Fruit fly (Drosophila melanogaster) whole organism, embryonic: ENCODE data around the gene SrpRbeta.

Source experiments
- Bteb2 ChIP-seq: fragments of 200-800 bp; sonication (Bioruptor generic); optimal IDR thresholded peaks from 2 replicates; lab custom pipeline; 2016; ENCODE audit warnings: missing biosample characterization, missing genetic modification characterization
- CG10321 ChIP-seq: fragments of 200-800 bp; sonication (Bioruptor generic); IDR thresholded peaks from 2 replicates; pipeline ENCODE4 v1.3.6; 2022; ENCODE audit warnings: missing biosample characterization, missing genetic modification characterization
- CG10431 ChIP-seq: fragments of 200-800 bp; sonication (Bioruptor generic); optimal IDR thresholded peaks from 3 replicates; lab custom pipeline; 2018; ENCODE audit warnings: missing biosample characterization, mild to moderate bottlenecking, missing genetic modification characterization
- CG10543 ChIP-seq: fragments of 200-800 bp; sonication (Bioruptor generic); optimal IDR thresholded peaks from 3 replicates; lab custom pipeline; 2017; ENCODE audit warnings: missing biosample characterization, mild to moderate bottlenecking, missing genetic modification characterization, moderate library complexity
- CG11247 ChIP-seq: fragments of 200-800 bp; sonication (Bioruptor generic); IDR thresholded peaks from 2 replicates; pipeline ENCODE4 v1.3.6; 2022; ENCODE audit warnings: missing biosample characterization, missing genetic modification characterization
- CG12219 ChIP-seq: fragments of 200-800 bp; sonication (Bioruptor generic); optimal IDR thresholded peaks from 3 replicates; lab custom pipeline; 2018; ENCODE audit warnings: missing biosample characterization, mild to moderate bottlenecking, missing genetic modification characterization
- CG12236 ChIP-seq: fragments of 200-800 bp; sonication (Bioruptor generic); optimal IDR thresholded peaks from 2 replicates; lab custom pipeline; 2016; ENCODE audit warnings: missing biosample characterization, missing genetic modification characterization
- CG12659 ChIP-seq: fragments of 200-800 bp; sonication (Bioruptor generic); optimal IDR thresholded peaks from 3 replicates; lab custom pipeline; 2017; ENCODE audit warnings: mild to moderate bottlenecking, missing biosample characterization, missing genetic modification reagents, missing genetic modification characterization
- CG13123 ChIP-seq: fragments of 200-800 bp; sonication (Bioruptor generic); optimal IDR thresholded peaks from 2 replicates; lab custom pipeline; 2016; ENCODE audit warnings: missing biosample characterization, missing genetic modification characterization
- CG14050 ChIP-seq: fragments of 200-800 bp; sonication (Bioruptor generic); IDR thresholded peaks from 3 replicates; pipeline ENCODE4 v1.3.6; 2022; ENCODE audit warnings: missing biosample characterization, missing genetic modification characterization
- CG17385 ChIP-seq: fragments of 200-800 bp; sonication (Bioruptor generic); optimal IDR thresholded peaks from 3 replicates; lab custom pipeline; 2018; ENCODE audit warnings: missing biosample characterization, mild to moderate bottlenecking, missing genetic modification characterization
- CG18599 ChIP-seq: fragments of 200-800 bp; sonication (Bioruptor generic); optimal IDR thresholded peaks from 3 replicates; lab custom pipeline; 2017; ENCODE audit warnings: missing biosample characterization, missing genetic modification characterization, mild to moderate bottlenecking, moderate library complexity, missing genetic modification reagents
- CG2120 ChIP-seq: fragments of 200-800 bp; sonication (Bioruptor generic); optimal IDR thresholded peaks from 3 replicates; lab custom pipeline; 2016; ENCODE audit warnings: missing biosample characterization, missing genetic modification characterization
- CG30403 ChIP-seq: fragments of 200-800 bp; sonication (Bioruptor generic); optimal IDR thresholded peaks from 3 replicates; lab custom pipeline; 2016; ENCODE audit warnings: missing biosample characterization, missing genetic modification characterization
- CG32532 ChIP-seq: fragments of 200-800 bp; sonication (Bioruptor generic); IDR thresholded peaks from 2 replicates; pipeline ENCODE4 v1.3.6; 2022; ENCODE audit warnings: missing biosample characterization, missing genetic modification characterization
- CG3281 ChIP-seq: fragments of 200-800 bp; sonication (Bioruptor generic); optimal IDR thresholded peaks from 3 replicates; lab custom pipeline; 2017; ENCODE audit warnings: missing biosample characterization, mild to moderate bottlenecking, missing genetic modification characterization
- CG3407 ChIP-seq: fragments of 200-800 bp; sonication (Bioruptor generic); optimal IDR thresholded peaks from 2 replicates; lab custom pipeline; 2018; ENCODE audit warnings: missing biosample characterization, mild to moderate bottlenecking, missing genetic modification characterization
- CG34376 ChIP-seq: fragments of 200-800 bp; sonication (Bioruptor generic); optimal IDR thresholded peaks from 2 replicates; lab custom pipeline; 2018; ENCODE audit warnings: missing biosample characterization, mild to moderate bottlenecking, missing genetic modification characterization
- CG4328 ChIP-seq: fragments of 200-800 bp; sonication (Bioruptor generic); optimal IDR thresholded peaks from 3 replicates; lab custom pipeline; 2017; ENCODE audit warnings: missing biosample characterization, missing genetic modification reagents, missing genetic modification characterization
- CG4707 ChIP-seq: fragments of 200-800 bp; sonication (Bioruptor generic); optimal IDR thresholded peaks from 2 replicates; lab custom pipeline; 2018; ENCODE audit warnings: missing biosample characterization, mild to moderate bottlenecking, missing genetic modification characterization, moderate library complexity
- CG6765 ChIP-seq: fragments of 200-800 bp; sonication (Bioruptor generic); optimal IDR thresholded peaks from 3 replicates; lab custom pipeline; 2017; ENCODE audit warnings: missing biosample characterization, mild to moderate bottlenecking, missing genetic modification characterization
- CG8089 ChIP-seq: fragments of 200-800 bp; sonication (Bioruptor generic); optimal IDR thresholded peaks from 3 replicates; lab custom pipeline; 2016; ENCODE audit warnings: missing biosample characterization, missing genetic modification characterization
- CG8290 ChIP-seq, 3 experiments: fragments of 200-800 bp; sonication (Bioruptor generic); optimal IDR thresholded peaks; 2 replicates each; lab custom pipeline; 2016 to 2019; ENCODE audit warnings: missing biosample characterization in 3 of 3, missing genetic modification characterization in 3 of 3, mild to moderate bottlenecking in 2 of 3, moderate library complexity in 1 of 3
- CG9437 ChIP-seq: fragments of 200-800 bp; sonication (Bioruptor generic); optimal IDR thresholded peaks from 2 replicates; lab custom pipeline; 2018; ENCODE audit warnings: missing biosample characterization, mild to moderate bottlenecking, missing genetic modification characterization
- Deaf1 ChIP-seq: fragments of 200-800 bp; optimal IDR thresholded peaks from 3 replicates; lab custom pipeline; 2019; ENCODE audit warnings: missing biosample characterization, mild to moderate bottlenecking, missing genetic modification characterization, moderate library complexity
- Hr78 ChIP-seq, 2 experiments: fragments of 200-800 bp in 1 of 2; fragments of >200 bp in 1 of 2; sonication (Bioruptor generic) in 1 of 2; optimal IDR thresholded peaks; 2 replicates each; lab custom pipeline; 2017 to 2019; ENCODE audit warnings: missing biosample characterization in 2 of 2, missing genetic modification characterization in 2 of 2, mild to moderate bottlenecking in 1 of 2, moderate library complexity in 1 of 2
- MBD-R2 ChIP-seq: fragments of 200-800 bp; sonication (Bioruptor generic); IDR thresholded peaks from 2 replicates; pipeline ENCODE4 v1.3.6; 2022; ENCODE audit warnings: missing biosample characterization, missing genetic modification characterization
- Meics ChIP-seq: fragments of 200-800 bp; sonication (Bioruptor generic); optimal IDR thresholded peaks from 2 replicates; lab custom pipeline; 2017; ENCODE audit warnings: missing biosample characterization, mild to moderate bottlenecking, missing genetic modification characterization
- NfI ChIP-seq: fragments of 200-800 bp; sonication (Bioruptor generic); optimal IDR thresholded peaks from 3 replicates; lab custom pipeline; 2018; ENCODE audit warnings: missing biosample characterization, mild to moderate bottlenecking, missing genetic modification characterization, moderate library complexity
- PHDP ChIP-seq: fragments of 200-800 bp; sonication (Bioruptor generic); optimal IDR thresholded peaks from 3 replicates; lab custom pipeline; 2018; ENCODE audit warnings: missing biosample characterization, mild to moderate bottlenecking, missing genetic modification characterization, moderate library complexity
- Taf1 ChIP-seq: fragments of 200-800 bp; sonication (Bioruptor generic); IDR thresholded peaks from 2 replicates; pipeline ENCODE4 v1.3.6; 2022; ENCODE audit warnings: missing biosample characterization, missing genetic modification characterization
- YL-1 ChIP-seq: fragments of 200-800 bp; sonication (Bioruptor generic); optimal IDR thresholded peaks from 3 replicates; lab custom pipeline; 2017; ENCODE audit warnings: missing biosample characterization, mild to moderate bottlenecking, missing genetic modification characterization
- bigmax ChIP-seq: fragments of 200-800 bp; sonication (Bioruptor generic); optimal IDR thresholded peaks from 2 replicates; lab custom pipeline; 2018; ENCODE audit warnings: missing biosample characterization, mild to moderate bottlenecking, missing genetic modification characterization
- bowl ChIP-seq: fragments of 200-800 bp; sonication (Bioruptor generic); IDR thresholded peaks from 2 replicates; pipeline ENCODE4 v1.3.6; 2022; ENCODE audit warnings: missing biosample characterization, missing genetic modification characterization
- cato ChIP-seq: fragments of 200-800 bp; sonication (Bioruptor generic); optimal IDR thresholded peaks from 2 replicates; lab custom pipeline; 2016; ENCODE audit warnings: missing biosample characterization, missing genetic modification characterization, borderline replicate concordance
- chif ChIP-seq, 2 experiments: fragments of 200-800 bp; sonication (Bioruptor generic); optimal IDR thresholded peaks; 3 replicates each; lab custom pipeline; 2016; ENCODE audit warnings: missing biosample characterization in 2 of 2, missing genetic modification characterization in 2 of 2
- chinmo ChIP-seq: fragments of 200-800 bp; sonication (Bioruptor generic); IDR thresholded peaks from 4 replicates; pipeline ENCODE4 v1.3.6; 2022; ENCODE audit warnings: missing biosample characterization, missing genetic modification characterization; ENCODE audit not compliant: partially characterized antibody
- crp ChIP-seq, 2 experiments: fragments of 200-800 bp; sonication (Bioruptor generic); optimal IDR thresholded peaks; 2 replicates in 1 of 2; 3 replicates in 1 of 2; lab custom pipeline; 2017; ENCODE audit warnings: missing biosample characterization in 2 of 2, missing genetic modification characterization in 2 of 2, mild to moderate bottlenecking in 1 of 2, moderate library complexity in 1 of 2
- dysf ChIP-seq: fragments of 200-800 bp; sonication (Bioruptor generic); IDR thresholded peaks from 3 replicates; pipeline ENCODE4 v1.3.6; 2022; ENCODE audit warnings: missing biosample characterization, missing genetic modification characterization
- gem ChIP-seq: fragments of 200-800 bp; sonication (Bioruptor generic); optimal IDR thresholded peaks from 2 replicates; lab custom pipeline; 2019; ENCODE audit warnings: missing biosample characterization, mild to moderate bottlenecking, missing genetic modification characterization, moderate library complexity
- gt ChIP-seq: fragments of 200-800 bp; sonication (Bioruptor generic); IDR thresholded peaks from 2 replicates; pipeline ENCODE4 v1.3.6; 2022; ENCODE audit warnings: missing biosample characterization, missing genetic modification characterization
- knrl ChIP-seq: fragments of 200-800 bp; sonication (Bioruptor generic); IDR thresholded peaks from 3 replicates; pipeline ENCODE4 v1.3.6; 2022; ENCODE audit warnings: missing biosample characterization, missing genetic modification characterization; ENCODE audit not compliant: partially characterized antibody
- pho ChIP-seq: fragments of 200-800 bp; sonication (Bioruptor generic); optimal IDR thresholded peaks from 2 replicates; lab custom pipeline; 2016; ENCODE audit warnings: missing biosample characterization, missing genetic modification characterization
- pum ChIP-seq: fragments of 200-800 bp; sonication (Bioruptor generic); optimal IDR thresholded peaks from 2 replicates; lab custom pipeline; 2016; ENCODE audit warnings: missing biosample characterization, missing genetic modification characterization
- sd ChIP-seq: fragments of 200-800 bp; sonication (Bioruptor generic); optimal IDR thresholded peaks from 3 replicates; lab custom pipeline; 2018; ENCODE audit warnings: missing biosample characterization, mild to moderate bottlenecking, missing genetic modification characterization, moderate library complexity
- wek ChIP-seq: fragments of 200-800 bp; sonication (Bioruptor generic); optimal IDR thresholded peaks from 3 replicates; lab custom pipeline; 2018; ENCODE audit warnings: missing biosample characterization, mild to moderate bottlenecking, missing genetic modification characterization, moderate library complexity
- z ChIP-seq: fragments of 200-800 bp; sonication (Bioruptor generic); IDR thresholded peaks from 3 replicates; pipeline ENCODE4 v1.3.6; 2022; ENCODE audit warnings: missing biosample characterization, missing genetic modification characterization

SrpRbeta gene

dm6 chr3L:8745210-8745609 lies 25.2 kb upstream of the SrpRbeta start, which contains the start of gene Prm:
TSS of gene Prm (minus strand) at chr3L:8745310.
- no peak for TF ChIP-seq CG10431 (GFP tag; lab: Kevin White, UChicago)
- no peak for TF ChIP-seq gt
- TF ChIP-seq CG10543 (GFP tag; lab: Kevin White, UChicago), result peak; percentile 58
- TF ChIP-seq CG12236 (GFP tag; lab: Kevin White, UChicago), result no peak
- TF ChIP-seq CG32532 (GFP tag; lab: Robert Waterston, UW), result no peak
- peak; percentile 97 for TF ChIP-seq Deaf1 (tag; lab: Kevin White, UChicago)
- peak; percentile 95 for TF ChIP-seq z (GFP tag; lab: Robert Waterston, UW)
- TF ChIP-seq chinmo (GFP tag; lab: Robert Waterston, UW), result 0 out of 4 replicates have a peak, but pooled peaks have one; percentile 40

- TF ChIP-seq z (GFP tag; lab: Robert Waterston, UW) (peak; percentile 77), pum (GFP tag; lab: Kevin White, UChicago) (no peak), Deaf1 (tag; lab: Kevin White, UChicago) (peak; percentile 30), CG8290 (GFP tag; optimal IDR thresholded peaks at IDR 0.05; lab: Kevin White, UChicago) (no peak), CG8290 (tag; optimal IDR thresholded peaks at IDR 0.05; lab: Kevin White, UChicago) (peak in 1 of 2 experiments; percentile 41), CG3281 (GFP tag; lab: Kevin White, UChicago) (peak; percentile 70), Taf1 (GFP tag; lab: Robert Waterston, UW) (no peak), pho (GFP tag; lab: Kevin White, UChicago) (no peak), CG9437 (peak; percentile 39), knrl (GFP tag; lab: Robert Waterston, UW) (no peak), CG10321 (GFP tag; lab: Robert Waterston, UW) (peak; percentile 92), CG12659 (GFP tag; lab: Kevin White, UChicago) (peak; percentile 21), CG11247 (peak; percentile 27; the same call in 1 of the 2 replicates), CG8089 (no peak), CG30403 (GFP tag; lab: Kevin White, UChicago) (no peak), CG4707 (peak; percentile 31), crp (GFP tag; optimal IDR thresholded peaks at IDR 0.05; lab: Kevin White, UChicago) (peak in 1 of 2 experiments; percentile 31), CG2120 (GFP tag; lab: Kevin White, UChicago) (no peak), NfI (GFP tag; lab: Kevin White, UChicago) (peak; percentile 65), CG14050 (peak; percentile 39; the same call in 2 of the 3 replicates), CG13123 (GFP tag; lab: Kevin White, UChicago) (no peak), CG12219 (GFP tag; lab: Kevin White, UChicago) (peak; percentile 10), CG4328 (peak; percentile 43), CG6765 (GFP tag; lab: Kevin White, UChicago) (peak; percentile 58), chif (GFP tag; optimal IDR thresholded peaks at IDR 0.05; lab: Kevin White, UChicago) (peak in 1 of 2 experiments; percentile 27), bowl (GFP tag; lab: Robert Waterston, UW) (no peak), Meics (GFP tag; lab: Kevin White, UChicago) (peak; percentile 65), CG17385 (GFP tag; lab: Kevin White, UChicago) (peak; percentile 53), cato (GFP tag; lab: Kevin White, UChicago) (no peak), Bteb2 (no peak), sd (tag; lab: Kevin White, UChicago) (peak; percentile 98), bigmax (GFP tag; lab: Kevin White, UChicago) (no peak), MBD-R2 (GFP tag; lab: Robert Waterston, UW) (peak; percentile 22; the same call in 1 of the 2 replicates), YL-1 (GFP tag; lab: Kevin White, UChicago) (peak; percentile 5), CG3407 (GFP tag; lab: Kevin White, UChicago) (peak; percentile 39), gem (no peak), dysf (GFP tag; lab: Robert Waterston, UW) (0 out of 3 replicates have a peak, but pooled peaks have one; percentile 7), CG34376 (GFP tag; lab: Kevin White, UChicago) (peak; percentile 40), Hr78 (GFP tag; optimal IDR thresholded peaks at IDR 0.05; lab: Kevin White, UChicago) (peak in 1 of 2 experiments; percentile 73), wek (GFP tag; lab: Kevin White, UChicago) (peak; percentile 48), PHDP (tag; lab: Kevin White, UChicago) (peak; percentile 47), CG18599 (GFP tag; lab: Kevin White, UChicago) (peak; percentile 5)
Observed at dm6 chr3L:8741051-8741468, 21.0 kb upstream of the SrpRbeta start.
